Fruit fly (Drosophila melanogaster) whole organism, prepupa: ENCODE results near the gene CG4404.

Experiments used
- CG15336 ChIP-seq: fragments of 200-800 bp; sonication (Bioruptor generic); IDR thresholded peaks from 2 replicates; pipeline ENCODE4 v1.3.6; 2022; ENCODE audit warnings: missing biosample characterization, missing genetic modification characterization
- CG6163 ChIP-seq: fragments of 200-800 bp; sonication (Bioruptor generic); IDR thresholded peaks from 3 replicates; pipeline ENCODE4 v1.3.6; 2022; ENCODE audit warnings: missing biosample characterization, missing genetic modification characterization
- CG6276 ChIP-seq: fragments of 200-800 bp; sonication (Bioruptor generic); optimal IDR thresholded peaks from 2 replicates; lab custom pipeline; 2017; ENCODE audit warnings: missing biosample characterization, mild to moderate bottlenecking, missing genetic modification characterization
- Ets96B ChIP-seq: fragments of 200-800 bp; optimal IDR thresholded peaks from 2 replicates; lab custom pipeline; 2019; ENCODE audit warnings: missing biosample characterization, mild to moderate bottlenecking, missing genetic modification characterization, moderate library complexity
- Smox ChIP-seq: fragments of 200-800 bp; sonication (Bioruptor generic); optimal IDR thresholded peaks from 3 replicates; lab custom pipeline; 2016; ENCODE audit warnings: missing biosample characterization, missing genetic modification characterization
- achi ChIP-seq: fragments of 200-800 bp; sonication (Bioruptor generic); optimal IDR thresholded peaks from 3 replicates; lab custom pipeline; 2016; ENCODE audit warnings: missing biosample characterization, missing genetic modification characterization
- acj6 ChIP-seq: fragments of 200-800 bp; sonication (Bioruptor generic); optimal IDR thresholded peaks from 3 replicates; lab custom pipeline; 2016; ENCODE audit warnings: missing biosample characterization, missing genetic modification characterization
- fd59A ChIP-seq: fragments of 200-800 bp; sonication (Bioruptor generic); optimal IDR thresholded peaks from 2 replicates; lab custom pipeline; 2017; ENCODE audit warnings: missing biosample characterization, mild to moderate bottlenecking, missing genetic modification characterization, missing genetic modification reagents

dm6 chrX:12900718-12901442 lies 4.9 kb downstream of the CG4404 start, which contains the start of gene Coq8:
- no peak for TF ChIP-seq CG15336 (GFP tag; lab: Robert Waterston, UW)
- TF ChIP-seq acj6 = no peak
- TF ChIP-seq Smox (GFP tag; lab: Kevin White, UChicago) = no peak
- no peak for TF ChIP-seq achi (GFP tag; lab: Kevin White, UChicago)
- no peak for TF ChIP-seq CG6276
- no peak for TF ChIP-seq Ets96B (tag; lab: Kevin White, UChicago)
- no peak for TF ChIP-seq CG6163 (GFP tag; lab: Robert Waterston, UW)
- no peak for TF ChIP-seq fd59A (GFP tag; lab: Kevin White, UChicago)
